Worm (Caenorhabditis elegans): ENCODE measurements around the gene rabr-2.

- TF ChIP-seq him-1 (tag; optimal IDR thresholded peaks at IDR 0.05) (no peak), W03F9.2 (tag; optimal IDR thresholded peaks at IDR 0.05) (no peak)
Observed at ce11 chrIV:17467825-17468224, 15.3 kb downstream of the rabr-2 start.

Data from whole organism, L4/young adult.